Worm (Caenorhabditis elegans): ENCODE measurements around the gene srw-135.
"Not testable (repeated sequence)": the region's sequence is repeated elsewhere in the genome, so short reads cannot be mapped to it uniquely, and the experiment has no call there.

srw-135 gene

ce11 chrV:2983351-2983750 is 27.9 kb downstream of the srw-135 start, which contains the start of gene srw-117:
Gene srw-117 (minus strand): TSS chrV:2983451.
- TF ChIP-seq nhr-67 (tag; optimal IDR thresholded peaks at IDR 0.05) (no peak), elt-2 (tag; optimal IDR thresholded peaks at IDR 0.05) (no peak), ceh-82 (tag; optimal IDR thresholded peaks at IDR 0.05) (no peak), nhr-11 (tag; optimal IDR thresholded peaks at IDR 0.05) (no peak), pqm-1 (tag; optimal IDR thresholded peaks at IDR 0.05) (no peak), jun-1 (tag; optimal IDR thresholded peaks at IDR 0.05) (no peak), daf-12 (tag; optimal IDR thresholded peaks at IDR 0.05) (no peak), lin-15B (tag; optimal IDR thresholded peaks at IDR 0.05) (no peak)

DNA sequence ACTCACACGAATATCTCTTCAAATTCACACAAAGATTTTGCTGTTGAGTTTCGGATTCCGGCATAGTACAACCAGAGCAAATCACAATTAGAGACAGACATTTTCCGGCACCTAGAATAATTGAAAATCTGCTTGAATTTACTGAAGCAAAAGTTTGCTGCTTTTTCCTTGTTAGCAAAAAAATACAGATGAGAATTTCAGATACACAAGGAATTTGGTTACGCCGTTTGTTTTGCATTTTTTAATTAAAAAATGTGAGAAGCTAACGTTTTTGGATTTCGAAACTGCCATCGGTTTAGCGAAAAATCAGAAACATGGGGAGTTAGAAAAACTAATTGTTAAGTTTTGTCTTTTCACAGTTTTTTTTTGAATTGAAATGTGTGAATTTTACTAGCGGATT is 31.3 kb downstream of the srw-135 start, which contains the start of gene srw-118:
Gene srw-118 (minus strand): TSS at position 101 of the 400 bp plus-strand sequence.
- no peak for TF ChIP-seq unc-39 (tag; optimal IDR thresholded peaks at IDR 0.05)
- TF ChIP-seq elt-3 (tag; optimal IDR thresholded peaks at IDR 0.05): no peak
- no peak for TF ChIP-seq ceh-28 (tag; optimal IDR thresholded peaks at IDR 0.05)
- no peak for TF ChIP-seq aly-2 (tag; optimal IDR thresholded peaks at IDR 0.05)
- no peak for TF ChIP-seq snpc-4 (tag; optimal IDR thresholded peaks at IDR 0.05)
- no peak for TF ChIP-seq lsy-12 (tag; optimal IDR thresholded peaks at IDR 0.05)
- no peak for TF ChIP-seq nhr-12 (tag; optimal IDR thresholded peaks at IDR 0.05)
- TF ChIP-seq ceh-82 (tag; optimal IDR thresholded peaks at IDR 0.05): no peak
- no peak for TF ChIP-seq ztf-11 (tag; optimal IDR thresholded peaks at IDR 0.05)
- no peak for TF ChIP-seq tbx-2 (tag; optimal IDR thresholded peaks at IDR 0.05)
- no peak for TF ChIP-seq nhr-11 (tag; optimal IDR thresholded peaks at IDR 0.05)

DNA sequence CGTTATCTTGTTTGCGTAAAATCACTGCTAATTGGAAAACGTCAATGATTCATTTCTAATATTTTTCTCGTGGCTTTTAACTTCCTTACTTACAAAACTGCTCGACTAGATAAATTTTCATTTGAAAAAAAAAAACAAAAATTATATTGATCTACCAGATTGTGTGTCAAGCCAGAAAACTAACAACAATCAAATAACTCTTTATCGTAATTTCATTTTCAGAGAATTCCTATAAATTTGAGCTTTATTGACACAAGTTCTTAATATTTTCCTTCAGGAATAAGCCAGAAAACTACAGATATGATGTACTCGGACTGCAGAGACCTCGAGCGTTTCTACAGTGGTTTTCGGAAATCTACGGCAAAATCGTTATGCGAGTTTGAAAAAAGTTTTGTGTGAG is 35.0 kb downstream of the srw-135 start, which contains the start of gene srw-124:
Gene srw-124 (plus strand): TSS at position 301 of the 400 bp plus-strand sequence.
- TF ChIP-seq daf-12 (tag; optimal IDR thresholded peaks at IDR 0.05) (no peak), fkh-10 (GFP tag; optimal IDR thresholded peaks at IDR 0.05) (no peak), nhr-25 (tag; optimal IDR thresholded peaks at IDR 0.05) (no peak), nhr-11 (tag; optimal IDR thresholded peaks at IDR 0.05) (no peak), ztf-11 (tag; optimal IDR thresholded peaks at IDR 0.05) (no peak), ztf-4 (tag; optimal IDR thresholded peaks at IDR 0.05) (no peak), sea-2 (GFP tag; optimal IDR thresholded peaks at IDR 0.05) (no peak), ceh-82 (tag; optimal IDR thresholded peaks at IDR 0.05) (no peak)

DNA sequence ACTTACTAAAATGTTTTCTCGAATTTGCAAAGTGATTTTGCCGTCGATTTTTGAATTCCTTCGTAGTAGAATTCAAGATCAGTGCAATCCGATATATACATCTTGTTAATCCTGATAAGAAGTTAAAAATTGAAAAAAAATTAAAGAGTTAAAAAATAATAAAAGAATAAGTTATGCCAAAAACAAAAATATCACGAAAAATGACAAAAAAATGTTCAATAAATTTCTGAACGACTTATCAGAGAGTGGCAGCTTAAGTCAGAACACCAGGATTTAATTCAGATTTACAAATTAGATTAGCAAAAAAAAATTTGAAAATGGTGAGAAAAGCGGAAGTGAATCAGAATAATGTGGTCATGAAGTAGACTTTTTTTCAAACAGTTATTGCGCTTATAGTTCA is 36.0 kb downstream of the srw-135 start, which contains the start of gene srw-123:
Gene srw-123 (minus strand): TSS at position 101 of the 400 bp plus-strand sequence.
- TF ChIP-seq ceh-9, lsy-12, nhr-77 (tag; optimal IDR thresholded peaks at IDR 0.05): not testable (repeated sequence)

- TF ChIP-seq tbx-2 (tag; optimal IDR thresholded peaks at IDR 0.05) (no peak), zag-1 (tag; optimal IDR thresholded peaks at IDR 0.05) (no peak), nhr-77 (tag; optimal IDR thresholded peaks at IDR 0.05) (no peak), elt-3 (tag; optimal IDR thresholded peaks at IDR 0.05) (no peak), pqm-1 (tag; optimal IDR thresholded peaks at IDR 0.05) (no peak), lin-15B (tag; optimal IDR thresholded peaks at IDR 0.05) (no peak), nhr-76 (tag; optimal IDR thresholded peaks at IDR 0.05) (no peak), elt-2 (tag; optimal IDR thresholded peaks at IDR 0.05) (no peak), nhr-23 (tag; optimal IDR thresholded peaks at IDR 0.05) (no peak), fos-1 (tag; optimal IDR thresholded peaks at IDR 0.05) (no peak), ceh-9 (tag; optimal IDR thresholded peaks at IDR 0.05) (no peak), nhr-25 (tag; optimal IDR thresholded peaks at IDR 0.05) (no peak), jun-1 (tag; optimal IDR thresholded peaks at IDR 0.05) (no peak), pha-4 (tag; optimal IDR thresholded peaks at IDR 0.05) (no peak), lin-39 (tag; optimal IDR thresholded peaks at IDR 0.05) (no peak), mml-1 (tag; optimal IDR thresholded peaks at IDR 0.05) (no peak), nhr-43 (tag; optimal IDR thresholded peaks at IDR 0.05; ENCODE audit: poor library complexity, severe bottlenecking) (no peak), egl-5 (tag; optimal IDR thresholded peaks at IDR 0.05) (no peak), nhr-12 (tag; optimal IDR thresholded peaks at IDR 0.05) (no peak)
Measured at ce11 chrV:2971307-2971999, 39.8 kb downstream of the srw-135 start, which contains the start of gene srw-129. Gene srw-129 (plus strand): TSS chrV:2971949.
